Fruit fly (Drosophila melanogaster) ovary, adult (tissue): ENCODE measurements around the gene Pop2.

Experiments
- CG17801 ChIP-seq: fragments of 200-800 bp; optimal IDR thresholded peaks from 2 replicates; lab custom pipeline; 2019; ENCODE audit warnings: missing biosample characterization, mild to moderate bottlenecking, missing genetic modification characterization, moderate library complexity; ENCODE audit not compliant: partially characterized antibody

Pop2 gene

DNA sequence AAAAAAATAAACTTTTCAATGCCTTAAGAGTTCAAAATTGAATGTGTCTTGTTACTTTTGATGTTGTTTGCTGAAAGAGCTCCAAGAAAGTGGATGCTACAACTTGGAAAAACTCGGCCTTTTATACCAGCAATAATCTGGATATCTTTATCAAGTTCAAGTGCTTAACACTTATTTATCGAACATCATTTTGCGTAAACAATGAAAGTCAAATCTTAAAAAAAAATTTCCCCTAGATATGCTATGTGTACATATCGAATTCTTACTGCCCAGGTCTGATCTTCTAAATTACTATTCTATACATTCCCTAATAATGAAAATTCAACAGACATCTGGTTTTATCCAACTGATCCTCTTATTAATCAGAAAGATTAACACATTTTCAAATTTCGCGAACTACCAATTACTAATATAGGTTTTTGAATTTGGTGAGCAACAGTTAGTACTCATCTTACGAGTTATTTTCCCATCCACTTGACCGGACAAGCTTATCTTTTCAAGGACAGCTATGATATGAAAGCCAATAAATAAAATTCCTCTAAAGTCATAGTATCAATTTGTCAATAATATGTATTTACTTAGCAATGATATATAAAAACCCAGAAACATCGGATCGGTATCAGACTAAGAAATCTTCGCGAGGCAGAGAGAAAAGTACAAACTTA is 44.9 kb downstream of the Pop2 start, which contains the start of the genes CG11570 and CG43294:
Gene CG11570 (minus strand): TSS at position 101 of the 665 bp plus-strand sequence.
Gene CG43294 (plus strand): TSS at position 615 of the 665 bp plus-strand sequence.
- TF ChIP-seq CG17801 (GFP tag; lab: Kevin White, UChicago) = no peak

DNA sequence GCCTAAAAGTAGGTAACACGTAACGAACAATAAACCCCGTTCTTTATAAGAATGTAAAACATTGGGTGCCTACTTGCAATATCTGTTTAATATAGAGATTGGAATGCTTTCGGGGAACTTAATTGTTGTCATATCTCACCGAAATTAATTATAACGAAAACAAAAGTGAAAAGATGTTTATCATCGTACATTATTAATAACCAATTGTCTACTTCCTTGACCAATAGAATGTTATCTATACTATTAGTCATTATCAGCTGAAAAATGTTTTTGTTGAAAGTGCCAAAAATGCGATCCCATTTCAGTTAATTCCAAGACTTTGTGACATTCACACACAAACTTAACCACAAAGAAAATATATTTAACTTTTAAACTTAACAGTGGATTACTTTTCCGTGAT is 48.9 kb downstream of the Pop2 start, which contains the start of gene CG7248:
Gene CG7248 (plus strand): TSS at position 301 of the 400 bp plus-strand sequence.
- no peak for TF ChIP-seq CG17801 (GFP tag; lab: Kevin White, UChicago)

DNA sequence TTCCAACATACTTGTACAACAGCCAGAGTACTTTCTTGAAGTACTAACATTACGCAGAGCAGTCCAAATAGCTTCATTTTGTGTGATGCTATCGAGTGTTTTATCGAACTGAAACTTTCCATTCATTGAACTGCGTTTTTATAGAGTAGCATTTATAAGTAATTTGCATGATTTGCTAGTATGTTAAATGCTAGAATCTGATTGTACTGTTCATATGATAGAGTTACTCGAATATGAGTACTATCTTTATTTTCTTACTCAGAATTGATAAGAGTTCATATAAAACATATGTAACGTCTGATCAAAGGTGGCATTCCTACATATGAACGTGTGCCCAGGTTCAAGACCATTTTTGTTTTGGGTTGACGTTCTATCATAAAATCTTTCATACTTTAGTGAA is 49.5 kb downstream of the Pop2 start, which contains the start of gene obst-G:
Gene obst-G (minus strand): TSS at position 101 of the 400 bp plus-strand sequence.
- no peak for TF ChIP-seq CG17801 (GFP tag; lab: Kevin White, UChicago)

DNA sequence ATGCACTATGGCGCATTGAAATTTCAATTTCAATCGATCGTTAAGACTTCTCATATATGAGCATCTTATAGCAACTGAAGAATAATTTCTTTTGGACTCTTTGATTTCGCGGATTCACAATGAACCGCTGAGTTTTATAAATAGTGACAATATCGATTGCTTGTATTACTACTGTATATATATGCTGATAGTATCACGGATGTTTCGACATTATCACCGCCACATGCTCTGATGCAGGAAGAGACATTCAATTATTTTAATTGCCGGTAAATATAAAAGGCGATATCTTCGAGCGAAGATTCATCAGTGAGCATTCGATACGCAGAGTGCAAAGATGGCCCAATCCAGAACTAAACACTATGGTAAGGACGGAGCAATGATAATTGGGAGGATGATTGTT is 53.2 kb downstream of the Pop2 start, which contains the start of gene CG17826:
Gene CG17826 (plus strand): TSS at position 301 of the 400 bp plus-strand sequence.
- TF ChIP-seq CG17801 (GFP tag; lab: Kevin White, UChicago) = no peak
